Worm (Caenorhabditis elegans): Measurements from ENCODE around the gene ttll-4.

ce11 chrIII:10108995-10109394 lies 15.0 kb upstream of the ttll-4 start, which contains the start of gene T16H12.9:
- TF ChIP-seq him-1 (tag; optimal IDR thresholded peaks at IDR 0.05): no peak
- no peak for TF ChIP-seq W03F9.2 (tag; optimal IDR thresholded peaks at IDR 0.05)
